Fruit fly (Drosophila melanogaster): Measurements from ENCODE around the gene QC.

QC gene

DNA sequence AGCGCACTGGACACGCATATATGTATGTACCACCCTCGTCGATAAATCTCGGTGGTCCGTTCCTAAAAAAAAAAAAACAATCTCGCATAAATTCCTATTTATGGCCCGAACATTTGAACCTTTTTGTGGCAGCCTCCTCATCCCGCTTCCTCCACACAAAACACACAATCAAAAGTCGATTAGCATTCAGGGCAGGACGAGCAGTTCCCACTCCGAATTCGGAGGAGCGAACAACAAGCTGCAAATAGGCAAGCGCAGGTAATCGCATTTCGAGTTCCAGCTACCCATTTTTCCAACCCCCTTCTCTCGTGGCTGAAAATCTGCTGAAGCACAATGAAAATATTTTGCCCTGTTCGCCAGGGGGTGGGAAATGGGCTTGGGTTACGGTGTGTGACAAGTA is 10.4 kb downstream of the QC start:
- TF ChIP-seq net (GFP tag; optimal IDR thresholded peaks at IDR 0.05) (no peak), vri (GFP tag; optimal IDR thresholded peaks at IDR 0.05) (no peak), CG11762 (GFP tag; optimal IDR thresholded peaks at IDR 0.05; ENCODE audit: insufficient read depth) (no peak)

DNA sequence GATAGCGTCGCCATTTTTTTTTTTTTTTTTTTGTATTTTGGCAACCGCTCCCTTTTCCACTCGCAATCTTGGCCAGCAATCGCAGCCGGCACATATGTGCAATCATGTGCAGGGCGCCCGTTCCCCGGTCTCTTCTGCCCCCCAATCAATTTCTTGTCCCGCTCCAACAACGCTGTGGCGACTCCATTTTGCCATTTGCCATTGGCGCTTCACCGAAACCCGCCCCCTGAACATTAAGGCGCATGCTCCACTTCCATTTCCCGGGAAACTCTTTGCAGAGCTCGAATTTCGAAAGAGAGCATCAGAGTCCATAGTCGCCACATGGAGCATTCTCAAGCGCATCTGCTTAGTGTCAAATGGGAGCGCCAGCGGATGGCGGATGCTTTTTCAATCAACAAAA is 11.1 kb downstream of the QC start:
- TF ChIP-seq Eip75B (GFP tag; optimal IDR thresholded peaks at IDR 0.05) (no peak), acj6 (GFP tag; optimal IDR thresholded peaks at IDR 0.05) (no peak), Sox15 (GFP tag; optimal IDR thresholded peaks at IDR 0.05) (no peak), Blimp-1 (GFP tag; optimal IDR thresholded peaks at IDR 0.05) (no peak), pdm3 (GFP tag; optimal IDR thresholded peaks at IDR 0.05) (no peak), Hr4 (GFP tag; optimal IDR thresholded peaks at IDR 0.05) (no peak), CG6854 (GFP tag; optimal IDR thresholded peaks at IDR 0.05) (no peak), vri (GFP tag; optimal IDR thresholded peaks at IDR 0.05) (no peak), CG34406 (GFP tag; optimal IDR thresholded peaks at IDR 0.05) (no peak), net (GFP tag; optimal IDR thresholded peaks at IDR 0.05) (no peak), CG32006 (GFP tag; optimal IDR thresholded peaks at IDR 0.05) (no peak), CG11294 (GFP tag; IDR thresholded peaks at IDR 0.05) (no peak), CG6276 (GFP tag; optimal IDR thresholded peaks at IDR 0.05) (no peak), achi (GFP tag; optimal IDR thresholded peaks at IDR 0.05) (no peak), dsx (GFP tag; optimal IDR thresholded peaks at IDR 0.05; ENCODE audit: poor library complexity, severe bottlenecking) (no peak)

DNA sequence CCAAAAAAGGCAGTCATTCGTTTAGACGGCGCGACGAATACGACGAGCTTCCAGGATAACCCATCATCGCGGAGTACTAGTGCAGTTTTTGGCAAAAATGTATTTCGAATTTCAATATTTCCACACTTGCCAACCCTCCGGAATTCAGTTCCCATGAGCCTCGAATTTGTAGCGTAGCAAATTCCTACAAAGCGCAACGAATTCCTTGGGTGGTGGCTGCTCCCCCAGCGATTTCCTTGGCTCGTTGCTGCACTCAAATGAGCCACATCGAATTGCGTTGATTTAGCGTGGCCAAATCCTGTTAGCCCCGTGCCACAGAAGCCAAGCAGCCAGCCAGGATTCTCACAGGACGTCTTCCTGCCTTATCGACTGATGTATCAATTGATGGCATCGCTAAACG is 17.5 kb downstream of the QC start:
- TF ChIP-seq acj6 (GFP tag; optimal IDR thresholded peaks at IDR 0.05) (no peak), eg (GFP tag; IDR thresholded peaks at IDR 0.05) (no peak), Eip75B (GFP tag; optimal IDR thresholded peaks at IDR 0.05) (no peak), CG6854 (GFP tag; optimal IDR thresholded peaks at IDR 0.05) (no peak)

DNA sequence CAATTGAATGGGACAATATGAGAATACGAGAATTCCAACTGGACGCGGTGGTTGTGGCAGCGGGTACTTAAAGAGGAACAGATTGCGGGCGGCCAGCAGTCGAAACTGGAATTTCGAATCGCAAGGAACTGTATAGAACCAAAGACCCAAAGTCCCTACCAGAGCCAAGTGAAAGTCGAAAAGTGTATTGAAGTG is 20.1 kb downstream of the QC start, which contains the start of gene CG13287:
Gene CG13287, plus strand, starts transcription at position 96 of the 195 bp plus-strand sequence.
- TF ChIP-seq CG1621 (tag; optimal IDR thresholded peaks at IDR 0.05) (no peak), fd59A (GFP tag; optimal IDR thresholded peaks at IDR 0.05) (no peak), net (GFP tag; optimal IDR thresholded peaks at IDR 0.05) (no peak), dac (GFP tag; optimal IDR thresholded peaks at IDR 0.05) (no peak), eg (GFP tag; IDR thresholded peaks at IDR 0.05) (no peak), fkh (GFP tag; optimal IDR thresholded peaks at IDR 0.05) (no peak), Sox15 (GFP tag; optimal IDR thresholded peaks at IDR 0.05) (no peak), CG6276 (GFP tag; optimal IDR thresholded peaks at IDR 0.05) (no peak), CG15336 (GFP tag; IDR thresholded peaks at IDR 0.05) (no peak), Met (GFP tag; optimal IDR thresholded peaks at IDR 0.05) (no peak), Eip93F (GFP tag; optimal IDR thresholded peaks at IDR 0.05) (no peak), ss (GFP tag; optimal IDR thresholded peaks at IDR 0.05) (no peak), CG4318 (GFP tag; optimal IDR thresholded peaks at IDR 0.05) (no peak), CG9139 (GFP tag; optimal IDR thresholded peaks at IDR 0.05) (no peak), CG16779 (tag; optimal IDR thresholded peaks at IDR 0.05) (no peak), fd85E (GFP tag; optimal IDR thresholded peaks at IDR 0.05) (no peak), CG32006 (GFP tag; optimal IDR thresholded peaks at IDR 0.05) (no peak)

DNA sequence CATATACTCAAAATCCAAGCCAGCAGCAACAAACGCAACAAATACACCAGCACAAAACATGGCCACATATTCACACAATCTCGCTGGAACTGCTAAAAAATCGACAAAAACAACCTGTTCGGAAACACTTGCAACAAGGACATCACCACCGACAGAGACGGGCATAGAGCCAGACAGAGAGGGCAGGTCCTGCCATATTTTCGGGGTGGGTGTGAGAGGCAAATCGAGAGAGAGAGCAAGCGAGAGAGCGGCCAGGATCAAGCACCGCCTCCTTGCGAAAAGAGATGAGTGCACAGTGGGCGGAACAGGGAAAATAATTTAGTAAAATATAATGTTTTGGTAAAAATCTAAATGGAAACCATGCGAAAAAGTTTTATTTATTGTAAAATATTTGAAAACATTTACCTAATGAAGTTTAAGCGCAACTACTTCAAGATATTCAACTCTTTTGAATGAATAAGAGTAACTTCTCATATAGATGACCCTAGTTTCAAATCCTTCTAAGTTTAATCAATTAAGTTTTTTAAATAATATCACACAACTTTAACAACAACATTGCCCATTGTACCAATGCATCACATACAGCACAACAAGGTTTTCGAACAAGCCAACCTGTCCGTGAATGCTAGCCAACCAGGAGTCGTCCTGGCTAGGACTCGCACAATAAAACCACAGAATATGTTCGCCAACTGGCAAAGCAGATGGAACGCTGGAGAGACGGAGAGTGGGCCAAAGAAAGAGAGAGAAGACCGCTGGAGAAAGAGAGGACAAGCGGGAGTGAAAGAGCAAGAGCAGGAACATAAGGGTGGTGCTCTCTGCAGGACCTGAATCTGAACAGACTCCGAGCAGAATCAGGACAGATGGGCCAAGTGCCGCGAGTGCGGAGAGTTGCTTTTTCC is 20.7 kb downstream of the QC start:
- TF ChIP-seq achi (GFP tag; optimal IDR thresholded peaks at IDR 0.05) (peak; percentile 30), CG8319 (GFP tag; optimal IDR thresholded peaks at IDR 0.05) (no peak), Smox (GFP tag; optimal IDR thresholded peaks at IDR 0.05) (peak; percentile 49), CG1621 (tag; optimal IDR thresholded peaks at IDR 0.05) (no peak), Met (GFP tag; optimal IDR thresholded peaks at IDR 0.05) (peak; percentile 63), OdsH (GFP tag; optimal IDR thresholded peaks at IDR 0.05) (peak; percentile 20), Eip78C (GFP tag) (no peak), CG10669 (GFP tag; optimal IDR thresholded peaks at IDR 0.05) (no peak), Eip93F (GFP tag; optimal IDR thresholded peaks at IDR 0.05) (no peak), ss (GFP tag; optimal IDR thresholded peaks at IDR 0.05) (no peak), CG6792 (GFP tag; optimal IDR thresholded peaks at IDR 0.05) (peak; percentile 28), pdm3 (GFP tag; optimal IDR thresholded peaks at IDR 0.05) (peak; percentile 31), Gug (GFP tag; IDR thresholded peaks at IDR 0.05) (no peak), CG6276 (GFP tag; optimal IDR thresholded peaks at IDR 0.05) (no peak), acj6 (GFP tag; optimal IDR thresholded peaks at IDR 0.05) (peak; percentile 31), CG10631 (GFP tag; optimal IDR thresholded peaks at IDR 0.05) (no peak), CG7368 (GFP tag; optimal IDR thresholded peaks at IDR 0.05) (no peak), Hr39 (GFP tag; optimal IDR thresholded peaks at IDR 0.05) (peak; percentile 22), CG8632 (GFP tag; optimal IDR thresholded peaks at IDR 0.05) (no peak), CG34406 (GFP tag; optimal IDR thresholded peaks at IDR 0.05) (peak; percentile 18), cyc (GFP tag; optimal IDR thresholded peaks at IDR 0.05) (no peak), Hr38 (GFP tag; optimal IDR thresholded peaks at IDR 0.05) (no peak)
